Worm (Caenorhabditis elegans) whole organism, young adult: ENCODE results near the gene acl-9.

ENCODE experiments used
- B0035.1 ChIP-seq: sonication (generic microtip); optimal IDR thresholded peaks from 2 replicates; lab custom pipeline; 2016; ENCODE audit warnings: missing genetic modification characterization, mild to moderate bottlenecking, missing compliant biosample characterization, missing genotype, missing genetic modification reagents
- B0261.1 ChIP-seq: sonication (generic microtip); optimal IDR thresholded peaks from 2 replicates; lab custom pipeline; 2016; ENCODE audit warnings: mild to moderate bottlenecking, missing genetic modification characterization, moderate library complexity, missing compliant biosample characterization
- B0336.3 ChIP-seq: fragments of 200-800 bp; sonication (Bioruptor generic); IDR thresholded peaks from 2 replicates; pipeline ENCODE4 v1.3.6; 2022; ENCODE audit warnings: missing genetic modification characterization, missing compliant biosample characterization
- D2030.7 ChIP-seq: fragments of 200-800 bp; sonication (Bioruptor generic); IDR thresholded peaks from 2 replicates; pipeline ENCODE4 v1.3.6; 2022; ENCODE audit warnings: missing genetic modification reagents, missing genetic modification characterization, missing compliant biosample characterization
- F10E7.11 ChIP-seq: sonication (generic microtip); optimal IDR thresholded peaks from 2 replicates; lab custom pipeline; 2017; ENCODE audit warnings: mild to moderate bottlenecking, missing genetic modification characterization, moderate library complexity, missing compliant biosample characterization
- F52B5.7 ChIP-seq: sonication (generic microtip); optimal IDR thresholded peaks from 2 replicates; lab custom pipeline; 2016; ENCODE audit warnings: mild to moderate bottlenecking, missing genetic modification characterization, missing compliant biosample characterization
- T26A5.8 ChIP-seq: sonication (generic microtip); optimal IDR thresholded peaks from 2 replicates; lab custom pipeline; 2016; ENCODE audit warnings: missing genetic modification characterization, missing compliant biosample characterization
- Y56A3A.18 ChIP-seq: fragments of 200-800 bp; sonication (Bioruptor generic); IDR thresholded peaks from 2 replicates; pipeline ENCODE4 v1.3.6; 2022; ENCODE audit warnings: missing genetic modification reagents, missing genetic modification characterization, missing compliant biosample characterization
- ama-1 ChIP-seq, 3 experiments: fragments of 150-350 bp in 1 of 3; sonication (generic microtip) in 2 of 3; optimal IDR thresholded peaks; 2 replicates each; lab custom pipeline; 2014 to 2018; ENCODE audit warnings: missing biosample characterization in 2 of 3, missing genetic modification characterization in 2 of 3, missing genetic modification reagents in 2 of 3
- aptf-3 ChIP-seq: fragments of 200-800 bp; sonication (Bioruptor generic); IDR thresholded peaks from 2 replicates; pipeline ENCODE4 v1.3.6; 2022; ENCODE audit warnings: missing genetic modification characterization, missing compliant biosample characterization
- atf-7 ChIP-seq: sonication (generic microtip); optimal IDR thresholded peaks from 2 replicates; lab custom pipeline; 2017; ENCODE audit warnings: mild to moderate bottlenecking, missing genetic modification characterization, missing compliant biosample characterization
- bed-2 ChIP-seq: fragments of 200-800 bp; sonication (Bioruptor generic); IDR thresholded peaks from 2 replicates; pipeline ENCODE4 v1.3.6; 2022; ENCODE audit warnings: missing genetic modification reagents, missing genetic modification characterization, missing compliant biosample characterization
- cebp-2 ChIP-seq: fragments of 200-800 bp; sonication (Bioruptor generic); IDR thresholded peaks from 2 replicates; pipeline ENCODE4 v1.3.6; 2022; ENCODE audit warnings: missing genetic modification characterization, missing compliant biosample characterization
- ceh-27 ChIP-seq: fragments of 200-800 bp; sonication (Bioruptor generic); optimal IDR thresholded peaks from 2 replicates; lab custom pipeline; 2018; ENCODE audit warnings: mild to moderate bottlenecking, missing genetic modification characterization, moderate library complexity, missing compliant biosample characterization
- ceh-40 ChIP-seq: fragments of 200-800 bp; sonication (Bioruptor generic); IDR thresholded peaks from 2 replicates; pipeline ENCODE4 v1.3.6; 2022; ENCODE audit warnings: missing genetic modification characterization, missing compliant biosample characterization
- ceh-58 ChIP-seq: fragments of 200-800 bp; sonication (Bioruptor generic); IDR thresholded peaks from 2 replicates; pipeline ENCODE4 v1.3.6; 2022; ENCODE audit warnings: missing genetic modification characterization, missing compliant biosample characterization
- ceh-79 ChIP-seq: sonication (generic microtip); optimal IDR thresholded peaks from 2 replicates; lab custom pipeline; 2017; ENCODE audit warnings: mild to moderate bottlenecking, missing genetic modification characterization, missing compliant biosample characterization
- chd-7 ChIP-seq: sonication (generic microtip); optimal IDR thresholded peaks from 2 replicates; lab custom pipeline; 2016; ENCODE audit warnings: mild to moderate bottlenecking, missing genetic modification characterization, moderate library complexity, missing compliant biosample characterization
- dpff-1 ChIP-seq: sonication (generic microtip); optimal IDR thresholded peaks from 2 replicates; lab custom pipeline; 2017; ENCODE audit warnings: mild to moderate bottlenecking, missing genetic modification characterization, missing compliant biosample characterization
- egl-18 ChIP-seq: fragments of 200-800 bp; sonication (Bioruptor generic); IDR thresholded peaks from 2 replicates; pipeline ENCODE4 v1.3.6; 2022; ENCODE audit warnings: missing genetic modification reagents, missing genetic modification characterization, missing compliant biosample characterization
- ekl-4 ChIP-seq: fragments of 200-800 bp; sonication (Bioruptor generic); IDR thresholded peaks from 2 replicates; pipeline ENCODE4 v1.3.6; 2022; ENCODE audit warnings: missing genetic modification reagents, missing genetic modification characterization, missing compliant biosample characterization
- hlh-26 ChIP-seq: fragments of 200-800 bp; sonication (Bioruptor generic); conservative IDR thresholded peaks from 2 replicates; pipeline ENCODE4 v1.3.6; 2022; ENCODE audit warnings: missing genetic modification reagents, missing genetic modification characterization, missing compliant biosample characterization
- hsf-1 ChIP-seq: fragments of 200-800 bp; sonication (Bioruptor generic); IDR thresholded peaks from 2 replicates; pipeline ENCODE4 v1.3.6; 2022; ENCODE audit warnings: missing genetic modification reagents, missing genetic modification characterization, missing compliant biosample characterization
- let-526 ChIP-seq: fragments of 200-800 bp; sonication (Bioruptor generic); IDR thresholded peaks from 2 replicates; pipeline ENCODE4 v1.3.6; 2022; ENCODE audit warnings: missing genetic modification reagents, missing genetic modification characterization, missing compliant biosample characterization
- madf-10 ChIP-seq: sonication (generic microtip); optimal IDR thresholded peaks from 2 replicates; lab custom pipeline; 2016; ENCODE audit warnings: mild to moderate bottlenecking, missing genetic modification characterization, missing compliant biosample characterization
- madf-3 ChIP-seq: fragments of 200-800 bp; sonication (Bioruptor generic); IDR thresholded peaks from 2 replicates; pipeline ENCODE4 v1.3.6; 2022; ENCODE audit warnings: missing genetic modification reagents, missing genetic modification characterization, missing compliant biosample characterization
- madf-6 ChIP-seq: fragments of 200-800 bp; sonication (Bioruptor generic); IDR thresholded peaks from 2 replicates; pipeline ENCODE4 v1.3.6; 2022; ENCODE audit warnings: missing genetic modification reagents, missing genetic modification characterization, missing compliant biosample characterization
- mcd-1 ChIP-seq: fragments of 200-800 bp; sonication (Bioruptor generic); IDR thresholded peaks from 2 replicates; pipeline ENCODE4 v1.3.6; 2022; ENCODE audit warnings: missing genetic modification reagents, missing genetic modification characterization, missing compliant biosample characterization
- mes-4 ChIP-seq: sonication (generic microtip); optimal IDR thresholded peaks from 2 replicates; lab custom pipeline; 2016; ENCODE audit warnings: missing genotype, missing genetic modification characterization, missing compliant biosample characterization
- mxl-1 ChIP-seq: sonication (generic microtip); optimal IDR thresholded peaks from 2 replicates; lab custom pipeline; 2016; ENCODE audit warnings: missing genetic modification characterization, missing compliant biosample characterization
- nfya-1 ChIP-seq: sonication (generic microtip); optimal IDR thresholded peaks from 2 replicates; lab custom pipeline; 2017; ENCODE audit warnings: antibody characterized with exemption, missing compliant biosample characterization, missing genetic modification characterization, borderline replicate concordance; ENCODE audit not compliant: insufficient read depth
- nfyb-1 ChIP-seq: fragments of 200-800 bp; sonication (Bioruptor generic); IDR thresholded peaks from 2 replicates; pipeline ENCODE4 v1.3.6; 2022; ENCODE audit warnings: missing genetic modification reagents, missing genetic modification characterization, missing compliant biosample characterization
- nhr-179 ChIP-seq: sonication (generic microtip); optimal IDR thresholded peaks from 2 replicates; lab custom pipeline; 2016; ENCODE audit warnings: mild to moderate bottlenecking, missing genetic modification characterization, missing compliant biosample characterization
- nhr-80 ChIP-seq: sonication (generic microtip); optimal IDR thresholded peaks from 2 replicates; lab custom pipeline; 2016; ENCODE audit warnings: missing genetic modification characterization, missing compliant biosample characterization
- rcor-1 ChIP-seq: fragments of 200-800 bp; sonication (Bioruptor generic); IDR thresholded peaks from 2 replicates; pipeline ENCODE4 v1.3.6; 2022; ENCODE audit warnings: missing genetic modification reagents, missing genetic modification characterization, missing compliant biosample characterization
- sdz-38 ChIP-seq: sonication (generic microtip); optimal IDR thresholded peaks from 2 replicates; lab custom pipeline; 2016; ENCODE audit warnings: missing genotype, missing genetic modification characterization, missing compliant biosample characterization
- tlf-1 ChIP-seq: fragments of 200-800 bp; sonication (Bioruptor generic); optimal IDR thresholded peaks from 2 replicates; lab custom pipeline; 2018; ENCODE audit warnings: mild to moderate bottlenecking, missing genetic modification characterization, missing compliant biosample characterization
- zfh-2 ChIP-seq: fragments of 200-800 bp; sonication (Bioruptor generic); conservative IDR thresholded peaks from 2 replicates; pipeline ENCODE4 v1.3.6; 2022; ENCODE audit warnings: missing genetic modification reagents, missing genetic modification characterization, missing compliant biosample characterization
- ztf-22 ChIP-seq: fragments of 200-800 bp; sonication (Bioruptor generic); optimal IDR thresholded peaks from 2 replicates; lab custom pipeline; 2018; ENCODE audit warnings: mild to moderate bottlenecking, missing genetic modification characterization, moderate library complexity, missing compliant biosample characterization
- ztf-25 ChIP-seq: fragments of 200-800 bp; sonication (Bioruptor generic); IDR thresholded peaks from 2 replicates; pipeline ENCODE4 v1.3.6; 2022; ENCODE audit warnings: missing genetic modification reagents, missing genetic modification characterization, missing compliant biosample characterization
- ztf-3 ChIP-seq: fragments of 200-800 bp; sonication (Bioruptor generic); optimal IDR thresholded peaks from 2 replicates; lab custom pipeline; 2018; ENCODE audit warnings: mild to moderate bottlenecking, missing genetic modification characterization, missing compliant biosample characterization

acl-9 gene

ce11 chrV:6453122-6453521 lies at the start of gene acl-9:
TSS of gene acl-9 (plus strand) at chrV:6453226.
- TF ChIP-seq ekl-4 (GFP tag; lab: Robert Waterston, UW) (0 out of 2 replicates have a peak, but pooled peaks have one; percentile 11), B0336.3 (peak; percentile 35; the same call in 1 of the 2 replicates), nhr-80 (tag; lab: Kevin White, UChicago) (no peak), rcor-1 (GFP tag; lab: Robert Waterston, UW) (0 out of 2 replicates have a peak, but pooled peaks have one; percentile 7), ceh-79 (tag; lab: Kevin White, UChicago) (peak; percentile 25), mes-4 (no peak), madf-6 (peak; percentile 53), ceh-27 (GFP tag; lab: Kevin White, UChicago) (no peak)

ce11 chrV:6407587-6407986 lies 45.4 kb upstream of the acl-9 start:
- no peak for TF ChIP-seq tlf-1
- TF ChIP-seq nhr-80 (tag; lab: Kevin White, UChicago): peak; percentile 41
- TF ChIP-seq, all 124 proteins: peak for 1

- TF ChIP-seq ztf-22 (GFP tag; lab: Kevin White, UChicago) (no peak), F52B5.7 (tag; lab: Kevin White, UChicago) (no peak), ceh-40 (GFP tag; lab: Robert Waterston, UW) (no peak), mcd-1 (GFP tag; lab: Robert Waterston, UW) (no peak), hsf-1 (GFP tag; lab: Robert Waterston, UW) (no peak), cebp-2 (GFP tag; lab: Robert Waterston, UW) (no peak), nhr-80 (tag; lab: Kevin White, UChicago) (peak; percentile 70), ceh-58 (GFP tag; lab: Robert Waterston, UW) (no peak), sdz-38 (tag; lab: Kevin White, UChicago) (no peak)
Measured at ce11 chrV:6408733-6409227, 44.2 kb upstream of the acl-9 start, which contains the start of gene bcf-1. TSS of gene bcf-1 (minus strand) at chrV:6408783.

ce11 chrV:6411161-6411560 lies 41.9 kb upstream of the acl-9 start:
- TF ChIP-seq atf-7 (tag; lab: Kevin White, UChicago) (peak; percentile 45), ceh-58 (GFP tag; lab: Robert Waterston, UW) (no peak), nhr-80 (tag; lab: Kevin White, UChicago) (peak; percentile 74)

ce11 chrV:6413057-6413456 lies 40.0 kb upstream of the acl-9 start:
- no peak for TF ChIP-seq egl-18 (GFP tag; lab: Robert Waterston, UW)
- no peak for TF ChIP-seq B0261.1 (tag; lab: Kevin White, UChicago)
- TF ChIP-seq dpff-1 (tag; lab: Kevin White, UChicago): no peak
- TF ChIP-seq rcor-1 (GFP tag; lab: Robert Waterston, UW): no peak
- TF ChIP-seq F10E7.11 (tag; lab: Kevin White, UChicago): no peak
- no peak for TF ChIP-seq madf-10
- no peak for TF ChIP-seq aptf-3 (GFP tag; lab: Robert Waterston, UW)
- no peak for TF ChIP-seq madf-3 (GFP tag; lab: Robert Waterston, UW)
- TF ChIP-seq ama-1 (optimal IDR thresholded peaks at IDR 0.05; lab: Kevin White, UChicago): no peak
- TF ChIP-seq ama-1 (GFP tag; optimal IDR thresholded peaks at IDR 0.05; lab: Kevin White, UChicago): no peak
- no peak for TF ChIP-seq zfh-2 (GFP tag; lab: Robert Waterston, UW)
- no peak for TF ChIP-seq nfya-1 (tag; lab: Kevin White, UChicago)
- no peak for TF ChIP-seq ceh-40 (GFP tag; lab: Robert Waterston, UW)
- no peak for TF ChIP-seq nhr-179
- TF ChIP-seq bed-2 (GFP tag; lab: Robert Waterston, UW): no peak
- peak; percentile 51 for TF ChIP-seq ztf-22 (GFP tag; lab: Kevin White, UChicago)
- TF ChIP-seq Y56A3A.18 (GFP tag; lab: Robert Waterston, UW): no peak
- no peak for TF ChIP-seq B0035.1
- TF ChIP-seq let-526 (GFP tag; lab: Robert Waterston, UW): no peak
- no peak for TF ChIP-seq ztf-25 (GFP tag; lab: Robert Waterston, UW)
- no peak for TF ChIP-seq ceh-79 (tag; lab: Kevin White, UChicago)
- peak; percentile 14 for TF ChIP-seq chd-7 (tag; lab: Kevin White, UChicago)
- no peak for TF ChIP-seq madf-6
- TF ChIP-seq D2030.7: no peak
- TF ChIP-seq hlh-26 (GFP tag; lab: Robert Waterston, UW): no peak
- TF ChIP-seq F52B5.7 (tag; lab: Kevin White, UChicago): no peak
- no peak for TF ChIP-seq nfyb-1 (GFP tag; lab: Robert Waterston, UW)
- no peak for TF ChIP-seq T26A5.8 (tag; lab: Kevin White, UChicago)
- TF ChIP-seq atf-7 (tag; lab: Kevin White, UChicago): peak; percentile 69
- TF ChIP-seq ztf-3: no peak
- no peak for TF ChIP-seq mxl-1
